Fruit fly (Drosophila melanogaster): ENCODE data around the gene Rh7.

Gene Rh7

DNA sequence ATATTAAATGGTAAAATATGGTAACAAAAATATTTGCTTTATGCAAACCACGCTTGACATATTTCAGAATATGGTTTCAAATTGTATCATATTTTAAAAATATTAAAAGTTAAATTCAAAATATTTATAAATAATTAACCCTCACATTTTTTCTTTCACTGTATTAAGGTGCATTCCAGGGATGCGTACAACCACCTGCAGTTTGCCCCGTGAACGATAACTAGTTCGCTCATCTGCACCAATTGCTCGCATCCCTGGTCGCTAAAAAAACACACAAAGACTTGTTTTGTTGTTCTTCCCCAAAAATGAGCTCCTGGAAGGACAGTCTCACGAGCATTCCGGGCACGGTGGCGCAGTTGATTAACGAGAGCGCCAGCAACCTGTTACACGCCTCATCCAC lies 43.4 kb downstream of the Rh7 start, which contains the start of gene DEF8 (continued):
- TF ChIP-seq CG7357 (GFP tag; IDR thresholded peaks at IDR 0.05) = no peak
- TF ChIP-seq btn (GFP tag; optimal IDR thresholded peaks at IDR 0.05) = no peak
- TF ChIP-seq Fer1 (GFP tag; optimal IDR thresholded peaks at IDR 0.05) = peak; percentile 88
- TF ChIP-seq E2f2 (GFP tag; IDR thresholded peaks at IDR 0.05) = peak; percentile 71
- TF ChIP-seq fd96Cb (tag; optimal IDR thresholded peaks at IDR 0.05) = peak; percentile 83
- TF ChIP-seq CG12299 (tag; optimal IDR thresholded peaks at IDR 0.05) = peak; percentile 78
- TF ChIP-seq CHES-1-like (GFP tag; optimal IDR thresholded peaks at IDR 0.05) = peak; percentile 12
- peak; percentile 75 for TF ChIP-seq ken (GFP tag; IDR thresholded peaks at IDR 0.05)
- TF ChIP-seq wor (GFP tag; IDR thresholded peaks at IDR 0.05) = peak; percentile 77
- TF ChIP-seq row (GFP tag; IDR thresholded peaks at IDR 0.05) = peak; percentile 90
- peak; percentile 77 for TF ChIP-seq onecut (GFP tag; IDR thresholded peaks at IDR 0.05)
- TF ChIP-seq mirr (GFP tag; optimal IDR thresholded peaks at IDR 0.05) = no peak
- peak; percentile 64 for TF ChIP-seq ewg (GFP tag; optimal IDR thresholded peaks at IDR 0.05)
- TF ChIP-seq CG12236 (GFP tag; optimal IDR thresholded peaks at IDR 0.05) = no peak
- peak; percentile 91 for TF ChIP-seq CG17359 (tag; optimal IDR thresholded peaks at IDR 0.05)
- TF ChIP-seq CG7839 (tag; optimal IDR thresholded peaks at IDR 0.05) = peak; percentile 87
- peak; percentile 92 for TF ChIP-seq nmo (GFP tag; optimal IDR thresholded peaks at IDR 0.05)
- TF ChIP-seq CG9876 (GFP tag; optimal IDR thresholded peaks at IDR 0.05) = no peak
- peak in 1 of 2 experiments; percentile 93 for TF ChIP-seq bsh (GFP tag; optimal IDR thresholded peaks at IDR 0.05)
- TF ChIP-seq tap (tag; optimal IDR thresholded peaks at IDR 0.05) = peak; percentile 90
- peak; percentile 35 for TF ChIP-seq CG3163 (GFP tag; optimal IDR thresholded peaks at IDR 0.05)
- TF ChIP-seq ato (GFP tag; IDR thresholded peaks at IDR 0.05; ENCODE audit: partially characterized antibody) = 0 out of 2 replicates have a peak, but pooled peaks have one; percentile 19
- peak; percentile 68; the same call in 1 of the 2 replicates for TF ChIP-seq CG10321 (GFP tag; IDR thresholded peaks at IDR 0.05)
- TF ChIP-seq rib (GFP tag; IDR thresholded peaks at IDR 0.05) = peak; percentile 41; the same call in 1 of the 2 replicates
- no peak; the same call in 1 of the 2 replicates for TF ChIP-seq inv (GFP tag; IDR thresholded peaks at IDR 0.05; ENCODE audit: partially characterized antibody)
- peak; percentile 79 for TF ChIP-seq az2 (GFP tag; optimal IDR thresholded peaks at IDR 0.05)
- TF ChIP-seq CG4820 (GFP tag; optimal IDR thresholded peaks at IDR 0.05) = peak; percentile 71
- TF ChIP-seq CG4854 (GFP tag; optimal IDR thresholded peaks at IDR 0.05) = no peak
- peak; percentile 64 for TF ChIP-seq Mad (GFP tag; optimal IDR thresholded peaks at IDR 0.05)
- peak; percentile 36 for TF ChIP-seq gro (GFP tag; optimal IDR thresholded peaks at IDR 0.05)
- no peak for TF ChIP-seq sima (GFP tag; optimal IDR thresholded peaks at IDR 0.05)
- no peak for TF ChIP-seq da (GFP tag; optimal IDR thresholded peaks at IDR 0.05)
- no peak for TF ChIP-seq Abd-B (GFP tag; optimal IDR thresholded peaks at IDR 0.05)
- peak; percentile 92 for TF ChIP-seq CG11504 (tag; optimal IDR thresholded peaks at IDR 0.05)
- no peak for TF ChIP-seq vfl (GFP tag; optimal IDR thresholded peaks at IDR 0.05)
- peak; percentile 45 for TF ChIP-seq CG16863 (GFP tag; optimal IDR thresholded peaks at IDR 0.05)
- no peak for TF ChIP-seq eve (GFP tag; optimal IDR thresholded peaks at IDR 0.05)
- peak; percentile 46 for TF ChIP-seq Atf3 (GFP tag; optimal IDR thresholded peaks at IDR 0.05)
- peak; percentile 37 for TF ChIP-seq Camta (GFP tag; optimal IDR thresholded peaks at IDR 0.05)
- peak; percentile 73 for TF ChIP-seq CG43689 (GFP tag; IDR thresholded peaks at IDR 0.05)
- no peak for TF ChIP-seq exex (tag; optimal IDR thresholded peaks at IDR 0.05)
- peak; percentile 85 for TF ChIP-seq CG15696 (tag; optimal IDR thresholded peaks at IDR 0.05)
- TF ChIP-seq Jarid2 (GFP tag; optimal IDR thresholded peaks at IDR 0.05) = peak; percentile 47
- TF ChIP-seq CG2889 (GFP tag; IDR thresholded peaks at IDR 0.05) = peak; percentile 68; the same call in 1 of the 3 replicates
- TF ChIP-seq sna (GFP tag; IDR thresholded peaks at IDR 0.05; ENCODE audit: partially characterized antibody) = no peak
- TF ChIP-seq Ssrp (tag; optimal IDR thresholded peaks at IDR 0.05) = peak; percentile 87
- TF ChIP-seq wdn (GFP tag; IDR thresholded peaks at IDR 0.05) = peak; percentile 62
- peak; percentile 60 for TF ChIP-seq bab2 (GFP tag; optimal IDR thresholded peaks at IDR 0.05)
- peak; percentile 75 for TF ChIP-seq CrebB (tag; optimal IDR thresholded peaks at IDR 0.05)
- no peak for TF ChIP-seq CG8478 (optimal IDR thresholded peaks at IDR 0.05)

All from whole organism, embryonic.